Worm (Caenorhabditis elegans) whole organism, L3 larva: Measurements from ENCODE around the gene glt-4.

ENCODE experiments used
- R02D3.7 ChIP-seq: fragments of 150-350 bp; optimal IDR thresholded peaks from 2 replicates; lab custom pipeline; 2014; ENCODE audit warnings: missing biosample characterization, missing genetic modification characterization
- ZK546.5 ChIP-seq: sonication (generic microtip); optimal IDR thresholded peaks from 2 replicates; lab custom pipeline; 2017; ENCODE audit warnings: missing biosample characterization, missing genetic modification characterization
- aly-2 ChIP-seq: fragments of 150-350 bp; optimal IDR thresholded peaks from 2 replicates; lab custom pipeline; 2014; ENCODE audit warnings: missing biosample characterization, missing genetic modification characterization
- ama-1 ChIP-seq: fragments of 150-350 bp; optimal IDR thresholded peaks from 2 replicates; lab custom pipeline; 2018
- ceh-16 ChIP-seq: sonication (generic microtip); optimal IDR thresholded peaks from 2 replicates; lab custom pipeline; 2017; ENCODE audit warnings: missing biosample characterization, missing genetic modification characterization
- ceh-28 ChIP-seq: fragments of 150-350 bp; optimal IDR thresholded peaks from 2 replicates; lab custom pipeline; 2014; ENCODE audit warnings: missing biosample characterization, missing genetic modification reagents, missing genetic modification characterization
- ceh-82 ChIP-seq: fragments of 150-350 bp; optimal IDR thresholded peaks from 2 replicates; lab custom pipeline; 2014; ENCODE audit warnings: missing biosample characterization, missing genetic modification characterization
- ceh-9 ChIP-seq: sonication (generic microtip); optimal IDR thresholded peaks from 2 replicates; lab custom pipeline; 2018; ENCODE audit warnings: missing biosample characterization, missing genetic modification characterization
- daf-12 ChIP-seq: fragments of 150-350 bp; optimal IDR thresholded peaks from 2 replicates; lab custom pipeline; 2014; ENCODE audit warnings: missing biosample characterization, missing genetic modification reagents, missing genetic modification characterization
- egl-27 ChIP-seq: sonication (generic microtip); optimal IDR thresholded peaks from 4 replicates; lab custom pipeline; 2017; ENCODE audit warnings: missing biosample characterization, missing genetic modification reagents, missing genetic modification characterization
- egl-5 ChIP-seq: fragments of 150-350 bp; optimal IDR thresholded peaks from 2 replicates; lab custom pipeline; 2017; ENCODE audit warnings: missing biosample characterization, missing genetic modification reagents, missing genetic modification characterization, inconsistent platforms
- elt-1 ChIP-seq: fragments of 150-350 bp; optimal IDR thresholded peaks from 2 replicates; lab custom pipeline; 2014; ENCODE audit warnings: missing biosample characterization, missing genetic modification characterization
- elt-2 ChIP-seq: sonication (generic microtip); optimal IDR thresholded peaks from 2 replicates; lab custom pipeline; 2016; ENCODE audit warnings: missing genetic modification reagents, mild to moderate bottlenecking, missing genetic modification characterization, missing compliant biosample characterization
- elt-3 ChIP-seq, 3 experiments: fragments of 150-350 bp in 1 of 3; sonication (generic microtip) in 2 of 3; optimal IDR thresholded peaks; 2 replicates in 2 of 3; 4 replicates in 1 of 3; lab custom pipeline; 2014 to 2017; ENCODE audit warnings: missing biosample characterization in 3 of 3, missing genetic modification characterization in 3 of 3
- eor-1 ChIP-seq, 2 experiments: fragments of 150-350 bp; optimal IDR thresholded peaks; 2 replicates each; lab custom pipeline; 2014 to 2018; ENCODE audit warnings: missing biosample characterization in 2 of 2, missing genetic modification characterization in 2 of 2
- fkh-10 ChIP-seq: sonication (generic microtip); optimal IDR thresholded peaks from 2 replicates; lab custom pipeline; 2017; ENCODE audit warnings: missing biosample characterization, missing genetic modification reagents, missing genetic modification characterization
- fkh-2 ChIP-seq: fragments of 150-350 bp; optimal IDR thresholded peaks from 2 replicates; lab custom pipeline; 2014; ENCODE audit warnings: missing biosample characterization, missing genetic modification reagents, missing genetic modification characterization
- fos-1 ChIP-seq: fragments of 150-350 bp; optimal IDR thresholded peaks from 2 replicates; lab custom pipeline; 2014; ENCODE audit warnings: missing biosample characterization, missing genetic modification characterization
- hmg-11 ChIP-seq: sonication (generic microtip); optimal IDR thresholded peaks from 2 replicates; lab custom pipeline; 2016; ENCODE audit warnings: missing genetic modification characterization, missing compliant biosample characterization
- jun-1 ChIP-seq: fragments of 150-350 bp; optimal IDR thresholded peaks from 2 replicates; lab custom pipeline; 2014; ENCODE audit warnings: missing biosample characterization, missing genetic modification reagents, missing genetic modification characterization
- lin-15B ChIP-seq: fragments of 150-350 bp; optimal IDR thresholded peaks from 2 replicates; lab custom pipeline; 2014; ENCODE audit warnings: missing biosample characterization, missing genetic modification characterization
- lin-39 ChIP-seq: fragments of 150-350 bp; optimal IDR thresholded peaks from 2 replicates; lab custom pipeline; 2018; ENCODE audit warnings: missing biosample characterization, missing genetic modification reagents, missing genetic modification characterization
- lsy-12 ChIP-seq: sonication (generic microtip); optimal IDR thresholded peaks from 2 replicates; lab custom pipeline; 2016; ENCODE audit warnings: mild to moderate bottlenecking, missing genetic modification characterization, missing compliant biosample characterization
- mdl-1 ChIP-seq: fragments of 150-350 bp; optimal IDR thresholded peaks from 2 replicates; lab custom pipeline; 2014; ENCODE audit warnings: missing biosample characterization, missing genetic modification characterization
- mml-1 ChIP-seq: fragments of 150-350 bp; sonication (generic microtip); optimal IDR thresholded peaks from 3 replicates; lab custom pipeline; 2014; ENCODE audit warnings: missing biosample characterization, missing genetic modification characterization
- nfya-1 ChIP-seq: sonication (generic microtip); optimal IDR thresholded peaks from 2 replicates; lab custom pipeline; 2017; ENCODE audit warnings: missing genetic modification characterization, mild to moderate bottlenecking, missing compliant biosample characterization, antibody characterized with exemption, moderate library complexity; ENCODE audit not compliant: insufficient read depth
- nhr-11 ChIP-seq: fragments of 150-350 bp; optimal IDR thresholded peaks from 2 replicates; lab custom pipeline; 2014; ENCODE audit warnings: missing biosample characterization, missing genetic modification characterization
- nhr-12 ChIP-seq: fragments of 150-350 bp; optimal IDR thresholded peaks from 2 replicates; lab custom pipeline; 2014; ENCODE audit warnings: missing biosample characterization, missing genetic modification characterization
- nhr-23 ChIP-seq: fragments of 150-350 bp; optimal IDR thresholded peaks from 2 replicates; lab custom pipeline; 2014; ENCODE audit warnings: missing biosample characterization, missing genetic modification reagents, missing genetic modification characterization
- nhr-237 ChIP-seq: fragments of 150-350 bp; optimal IDR thresholded peaks from 2 replicates; lab custom pipeline; 2014; ENCODE audit warnings: missing biosample characterization, missing genetic modification characterization
- nhr-25 ChIP-seq: sonication (generic microtip); optimal IDR thresholded peaks from 2 replicates; lab custom pipeline; 2017; ENCODE audit warnings: missing biosample characterization, missing genetic modification characterization
- nhr-28 ChIP-seq: fragments of 150-350 bp; optimal IDR thresholded peaks from 2 replicates; lab custom pipeline; 2014; ENCODE audit warnings: missing biosample characterization, missing genetic modification characterization
- nhr-43 ChIP-seq: sonication (generic microtip); optimal IDR thresholded peaks from 2 replicates; lab custom pipeline; 2016; ENCODE audit warnings: mild to moderate bottlenecking, missing genetic modification characterization, missing compliant biosample characterization; ENCODE audit not compliant: poor library complexity, severe bottlenecking
- nhr-67 ChIP-seq: fragments of 150-350 bp; optimal IDR thresholded peaks from 2 replicates; lab custom pipeline; 2014; ENCODE audit warnings: missing biosample characterization, missing genetic modification characterization
- nhr-76 ChIP-seq: fragments of 150-350 bp; sonication (generic microtip); optimal IDR thresholded peaks from 5 replicates; lab custom pipeline; 2014; ENCODE audit warnings: missing biosample characterization, missing genetic modification characterization
- nhr-77 ChIP-seq: fragments of 150-350 bp; optimal IDR thresholded peaks from 2 replicates; lab custom pipeline; 2014; ENCODE audit warnings: missing biosample characterization, missing genetic modification characterization
- pha-4 ChIP-seq: fragments of 150-350 bp; optimal IDR thresholded peaks from 2 replicates; lab custom pipeline; 2014; ENCODE audit warnings: missing biosample characterization, missing genetic modification reagents, missing genetic modification characterization
- pqm-1 ChIP-seq: fragments of 150-350 bp; optimal IDR thresholded peaks from 2 replicates; lab custom pipeline; 2017; ENCODE audit warnings: missing biosample characterization, missing genetic modification characterization, inconsistent platforms
- sea-2 ChIP-seq: fragments of 150-350 bp; sonication (generic microtip); optimal IDR thresholded peaks from 4 replicates; lab custom pipeline; 2014; ENCODE audit warnings: missing biosample characterization, missing genetic modification reagents, missing genetic modification characterization
- skn-1 ChIP-seq: fragments of 150-350 bp; optimal IDR thresholded peaks from 2 replicates; lab custom pipeline; 2014; ENCODE audit warnings: missing biosample characterization, missing genetic modification characterization
- snpc-4 ChIP-seq: fragments of 150-350 bp; optimal IDR thresholded peaks from 2 replicates; lab custom pipeline; 2014; ENCODE audit warnings: missing biosample characterization, missing genetic modification characterization
- tbx-2 ChIP-seq: sonication (generic microtip); optimal IDR thresholded peaks from 2 replicates; lab custom pipeline; 2016; ENCODE audit warnings: mild to moderate bottlenecking, missing genetic modification characterization, missing compliant biosample characterization
- unc-39 ChIP-seq: sonication (generic microtip); optimal IDR thresholded peaks from 4 replicates; lab custom pipeline; 2017; ENCODE audit warnings: missing biosample characterization, missing genetic modification characterization
- unc-62 ChIP-seq: fragments of 150-350 bp; sonication (generic microtip); optimal IDR thresholded peaks from 4 replicates; lab custom pipeline; 2014; ENCODE audit warnings: missing biosample characterization, missing genetic modification reagents, missing genetic modification characterization
- zag-1 ChIP-seq: fragments of 150-350 bp; optimal IDR thresholded peaks from 2 replicates; lab custom pipeline; 2014; ENCODE audit warnings: missing biosample characterization, missing genetic modification characterization
- ztf-11 ChIP-seq: fragments of 150-350 bp; optimal IDR thresholded peaks from 2 replicates; lab custom pipeline; 2014; ENCODE audit warnings: missing biosample characterization, missing genetic modification characterization
- ztf-4 ChIP-seq: fragments of 150-350 bp; optimal IDR thresholded peaks from 2 replicates; lab custom pipeline; 2014; ENCODE audit warnings: missing biosample characterization, missing genetic modification characterization

The glt-4 gene

DNA sequence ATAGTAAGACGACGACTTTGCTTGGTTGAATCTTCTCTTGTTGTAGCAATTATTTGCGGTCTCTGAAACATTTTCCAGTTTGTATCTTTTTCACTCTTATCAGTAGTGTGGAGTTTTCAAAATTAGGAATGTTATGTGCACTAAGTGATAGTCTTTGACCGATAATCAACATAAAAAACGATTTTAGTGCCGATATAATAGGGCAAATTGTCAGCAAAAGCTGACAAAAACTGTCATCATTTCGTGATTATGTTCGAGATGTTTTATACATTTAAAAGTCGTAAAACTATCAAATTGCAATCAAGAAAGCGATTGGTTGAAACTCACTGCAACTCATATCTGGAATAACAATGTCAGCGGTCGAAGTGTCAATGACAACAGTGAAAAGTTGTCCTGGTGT, 42.0 kb downstream of the glt-4 start:
- TF ChIP-seq hmg-11, result no peak
- peak; percentile 91 for TF ChIP-seq skn-1 (tag; lab: Kevin White, UChicago)
- TF ChIP-seq pha-4 (tag; lab: Kevin White, UChicago), result no peak
- no peak for TF ChIP-seq fos-1 (tag; lab: Kevin White, UChicago)
- peak; percentile 86 for TF ChIP-seq elt-2 (tag; lab: Kevin White, UChicago)
- TF ChIP-seq ceh-9 (tag; lab: Kevin White, UChicago), result no peak
- TF ChIP-seq lin-39, result no peak
- no peak for TF ChIP-seq ztf-11 (tag; lab: Kevin White, UChicago)
- TF ChIP-seq nhr-11 (tag; lab: Kevin White, UChicago), result no peak
- TF ChIP-seq ceh-82 (tag; lab: Kevin White, UChicago), result no peak
- peak; percentile 32 for TF ChIP-seq pqm-1
- no peak for TF ChIP-seq elt-1 (tag; lab: Kevin White, UChicago)
- no peak for TF ChIP-seq lin-15B (tag; lab: Kevin White, UChicago)
- no peak for TF ChIP-seq nhr-25 (tag; lab: Kevin White, UChicago)
- TF ChIP-seq nhr-77 (tag; lab: Kevin White, UChicago), result no peak

DNA sequence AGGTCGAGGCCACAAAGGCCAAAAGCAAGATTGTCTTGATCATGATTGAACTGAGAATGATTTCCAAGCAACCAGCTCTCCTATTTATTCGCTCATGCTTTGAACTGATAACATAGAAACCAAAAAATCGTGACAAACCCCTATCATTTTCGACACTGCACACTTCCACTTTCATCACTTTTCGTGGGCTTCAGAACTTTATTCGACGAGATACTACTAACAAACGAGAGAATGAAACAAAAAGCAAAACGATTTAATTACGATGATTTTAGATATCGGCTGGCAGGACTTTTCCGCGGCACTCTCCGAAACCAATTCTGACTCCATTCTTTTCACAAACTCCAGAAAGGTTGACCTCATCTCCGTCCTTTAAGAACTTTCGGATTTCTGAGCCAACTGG, 43.3 kb downstream of the glt-4 start, which contains the start of gene asp-14:
asp-14 (minus strand) TSS at position 101 of the 400 bp plus-strand sequence.
- TF ChIP-seq zag-1 (tag; lab: Kevin White, UChicago), result no peak
- TF ChIP-seq unc-62, result no peak
- TF ChIP-seq elt-2 (tag; lab: Kevin White, UChicago), result peak; percentile 16

DNA sequence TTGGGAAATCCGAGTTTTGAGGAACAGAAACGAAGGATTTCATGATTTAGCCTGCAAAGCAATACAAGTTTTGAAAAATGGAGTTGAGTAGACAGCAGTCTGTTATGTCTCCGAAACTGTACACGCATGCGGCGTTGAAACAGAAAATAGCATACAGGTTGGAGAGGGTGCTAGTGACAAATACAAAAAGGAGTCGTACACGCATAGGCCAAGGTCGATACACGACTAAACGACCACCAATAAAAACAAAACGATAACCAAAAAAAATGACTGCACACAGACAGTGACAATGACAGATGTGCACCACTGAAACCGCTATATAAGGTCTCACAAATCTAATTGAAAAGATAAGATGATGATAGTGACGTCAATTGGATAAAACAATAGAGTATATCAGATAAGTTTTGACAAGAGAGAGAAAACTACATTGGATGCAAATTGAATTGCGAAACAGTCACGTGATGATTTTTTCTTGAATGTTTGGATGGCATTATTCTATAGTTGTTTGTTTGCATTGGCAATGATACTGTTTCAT, 45.7 kb downstream of the glt-4 start, which contains the start of gene fah-1:
fah-1 (minus strand) TSS at position 51 of the 535 bp plus-strand sequence.
- TF ChIP-seq nhr-11 (tag; lab: Kevin White, UChicago) (no peak), unc-39 (tag; lab: Kevin White, UChicago) (no peak), aly-2 (no peak), nhr-237 (tag; lab: Kevin White, UChicago) (no peak), ZK546.5 (no peak), snpc-4 (tag; lab: Kevin White, UChicago) (no peak), hmg-11 (no peak), fkh-10 (no peak), ztf-11 (tag; lab: Kevin White, UChicago) (no peak), jun-1 (tag; lab: Kevin White, UChicago) (peak; percentile 55), ama-1 (no peak), R02D3.7 (no peak), elt-1 (tag; lab: Kevin White, UChicago) (peak; percentile 51), skn-1 (tag; lab: Kevin White, UChicago) (peak; percentile 20), nhr-76 (tag; lab: Kevin White, UChicago) (no peak), mml-1 (no peak), nhr-77 (tag; lab: Kevin White, UChicago) (no peak), nhr-25 (tag; lab: Kevin White, UChicago) (peak; percentile 78), ceh-28 (tag; lab: Kevin White, UChicago) (peak; percentile 71), lin-15B (tag; lab: Kevin White, UChicago) (no peak), nhr-67 (tag; lab: Kevin White, UChicago) (no peak), eor-1 (tag; optimal IDR thresholded peaks at IDR 0.05; lab: Kevin White, UChicago) (no peak), nhr-28 (tag; lab: Kevin White, UChicago) (no peak), elt-2 (tag; lab: Kevin White, UChicago) (peak; percentile 79), unc-62 (peak; percentile 34), ztf-4 (tag; lab: Kevin White, UChicago) (no peak), egl-5 (tag; lab: Kevin White, UChicago) (no peak), daf-12 (tag; lab: Kevin White, UChicago) (no peak), nhr-23 (tag; lab: Kevin White, UChicago) (peak; percentile 67), mdl-1 (tag; lab: Kevin White, UChicago) (peak; percentile 31), ceh-82 (tag; lab: Kevin White, UChicago) (no peak), nhr-43 (tag; lab: Kevin White, UChicago) (peak; percentile 64), zag-1 (tag; lab: Kevin White, UChicago) (no peak), pha-4 (tag; lab: Kevin White, UChicago) (no peak), ceh-16 (tag; lab: Kevin White, UChicago) (no peak), sea-2 (GFP tag; lab: Kevin White, UChicago) (no peak), fkh-2 (tag; lab: Kevin White, UChicago) (no peak), nfya-1 (tag; lab: Kevin White, UChicago) (no peak), tbx-2 (tag; lab: Kevin White, UChicago) (no peak), nhr-12 (tag; lab: Kevin White, UChicago) (no peak), ceh-9 (tag; lab: Kevin White, UChicago) (no peak), pqm-1 (no peak), fos-1 (tag; lab: Kevin White, UChicago) (no peak), egl-27 (no peak), lsy-12 (no peak), elt-3 (tag; optimal IDR thresholded peaks at IDR 0.05; lab: Kevin White, UChicago) (peak in 2 of 3 experiments; percentile 61 to 89), lin-39 (no peak)
- TF ChIP-seq, all 47 proteins: peak for 11
